Worm (Caenorhabditis elegans) whole organism, mixed stage, embryonic: Measurements from ENCODE around the gene srxa-8.

Source experiments
- M03D4.4 ChIP-seq: sonication (generic microtip); optimal IDR thresholded peaks from 2 replicates; lab custom pipeline; 2017; ENCODE audit warnings: mild to moderate bottlenecking, missing genetic modification characterization, missing compliant biosample characterization
- bed-3 ChIP-seq: fragments of 200-800 bp; sonication (Bioruptor generic); optimal IDR thresholded peaks from 3 replicates; lab custom pipeline; 2018; ENCODE audit warnings: mild to moderate bottlenecking, missing genetic modification characterization, moderate library complexity, missing compliant biosample characterization
- blmp-1 ChIP-seq: fragments of 150-350 bp; optimal IDR thresholded peaks from 2 replicates; lab custom pipeline; 2014; ENCODE audit warnings: missing biosample characterization, missing genetic modification characterization
- ceh-39 ChIP-seq: fragments of 150-350 bp; optimal IDR thresholded peaks from 2 replicates; lab custom pipeline; 2014; ENCODE audit warnings: missing biosample characterization, missing genetic modification characterization
- ceh-43 ChIP-seq: fragments of 200-800 bp; sonication (Bioruptor generic); optimal IDR thresholded peaks from 2 replicates; lab custom pipeline; 2018; ENCODE audit warnings: mild to moderate bottlenecking, missing genetic modification characterization, moderate library complexity, missing compliant biosample characterization
- ceh-83 ChIP-seq: fragments of 200-800 bp; sonication (Bioruptor generic); optimal IDR thresholded peaks from 2 replicates; lab custom pipeline; 2018; ENCODE audit warnings: mild to moderate bottlenecking, missing genetic modification characterization, missing compliant biosample characterization
- ces-1 ChIP-seq: fragments of 150-350 bp; optimal IDR thresholded peaks from 2 replicates; lab custom pipeline; 2014; ENCODE audit warnings: missing biosample characterization, missing genetic modification reagents, missing genetic modification characterization
- cnd-1 ChIP-seq: fragments of 200-800 bp; sonication (Bioruptor generic); optimal IDR thresholded peaks from 2 replicates; lab custom pipeline; 2018; ENCODE audit warnings: mild to moderate bottlenecking, missing genetic modification characterization, missing compliant biosample characterization
- drap-1 ChIP-seq: fragments of 200-800 bp; sonication (Bioruptor generic); optimal IDR thresholded peaks from 3 replicates; lab custom pipeline; 2018; ENCODE audit warnings: mild to moderate bottlenecking, missing genetic modification characterization, missing compliant biosample characterization
- elt-1 ChIP-seq: sonication (generic microtip); optimal IDR thresholded peaks from 2 replicates; lab custom pipeline; 2017; ENCODE audit warnings: missing genetic modification characterization, mild to moderate bottlenecking, missing compliant biosample characterization, antibody characterized with exemption, moderate library complexity, borderline replicate concordance; ENCODE audit not compliant: insufficient read depth
- elt-3 ChIP-seq: fragments of 150-350 bp; optimal IDR thresholded peaks from 2 replicates; lab custom pipeline; 2014; ENCODE audit warnings: missing biosample characterization, missing genetic modification characterization
- flh-1 ChIP-seq: fragments of 200-800 bp; sonication (Bioruptor generic); optimal IDR thresholded peaks from 2 replicates; lab custom pipeline; 2018; ENCODE audit warnings: mild to moderate bottlenecking, missing genetic modification characterization, moderate library complexity, missing compliant biosample characterization
- ham-2 ChIP-seq: fragments of 200-800 bp; sonication (Bioruptor generic); optimal IDR thresholded peaks from 2 replicates; lab custom pipeline; 2018; ENCODE audit warnings: mild to moderate bottlenecking, missing genetic modification characterization, missing compliant biosample characterization
- hlh-1 ChIP-seq: fragments of 150-350 bp; optimal IDR thresholded peaks from 2 replicates; lab custom pipeline; 2014; ENCODE audit warnings: missing biosample characterization, missing genetic modification reagents, missing genetic modification characterization
- lin-13 ChIP-seq: fragments of 150-350 bp; optimal IDR thresholded peaks from 2 replicates; lab custom pipeline; 2014; ENCODE audit warnings: missing biosample characterization, missing genetic modification characterization
- lin-32 ChIP-seq: fragments of 200-800 bp; sonication (Bioruptor generic); optimal IDR thresholded peaks from 2 replicates; lab custom pipeline; 2018; ENCODE audit warnings: mild to moderate bottlenecking, missing genetic modification characterization, missing compliant biosample characterization
- lsy-2 ChIP-seq: fragments of 150-350 bp; optimal IDR thresholded peaks from 2 replicates; lab custom pipeline; 2014; ENCODE audit warnings: missing biosample characterization, missing genetic modification characterization
- mab-5 ChIP-seq: fragments of 150-350 bp; optimal IDR thresholded peaks from 2 replicates; lab custom pipeline; 2014; ENCODE audit warnings: missing biosample characterization, missing genetic modification characterization
- mep-1 ChIP-seq: fragments of 150-350 bp; optimal IDR thresholded peaks from 2 replicates; lab custom pipeline; 2017; ENCODE audit warnings: missing biosample characterization, missing genetic modification reagents, missing genetic modification characterization, inconsistent platforms
- mls-2 ChIP-seq: sonication (generic microtip); optimal IDR thresholded peaks from 2 replicates; lab custom pipeline; 2016; ENCODE audit warnings: mild to moderate bottlenecking, missing genetic modification characterization, moderate library complexity, missing compliant biosample characterization
- nhr-12 ChIP-seq: fragments of 150-350 bp; optimal IDR thresholded peaks from 2 replicates; lab custom pipeline; 2014; ENCODE audit warnings: missing biosample characterization, missing genetic modification characterization
- nhr-2 ChIP-seq: fragments of 150-350 bp; optimal IDR thresholded peaks from 2 replicates; lab custom pipeline; 2014; ENCODE audit warnings: missing biosample characterization, missing genetic modification characterization
- nhr-237 ChIP-seq: fragments of 150-350 bp; optimal IDR thresholded peaks from 2 replicates; lab custom pipeline; 2014; ENCODE audit warnings: missing biosample characterization, missing genetic modification characterization
- nhr-28 ChIP-seq: fragments of 150-350 bp; optimal IDR thresholded peaks from 2 replicates; lab custom pipeline; 2014; ENCODE audit warnings: missing biosample characterization, missing genetic modification characterization
- nhr-76 ChIP-seq: sonication (generic microtip); optimal IDR thresholded peaks from 2 replicates; lab custom pipeline; 2017; ENCODE audit warnings: missing biosample characterization, missing genetic modification characterization
- pha-4 ChIP-seq: fragments of 150-350 bp; optimal IDR thresholded peaks from 2 replicates; lab custom pipeline; 2018; ENCODE audit warnings: missing biosample characterization, missing genetic modification reagents, missing genetic modification characterization
- sem-2 ChIP-seq: fragments of 200-800 bp; sonication (Bioruptor generic); optimal IDR thresholded peaks from 2 replicates; lab custom pipeline; 2018; ENCODE audit warnings: mild to moderate bottlenecking, missing genetic modification characterization, missing compliant biosample characterization
- sptf-1 ChIP-seq: sonication (generic microtip); optimal IDR thresholded peaks from 2 replicates; lab custom pipeline; 2017; ENCODE audit warnings: mild to moderate bottlenecking, missing genetic modification characterization, moderate library complexity, missing compliant biosample characterization
- tbx-8 ChIP-seq: fragments of 200-800 bp; sonication (Bioruptor generic); optimal IDR thresholded peaks from 2 replicates; lab custom pipeline; 2018; ENCODE audit warnings: mild to moderate bottlenecking, missing genetic modification characterization, moderate library complexity, missing compliant biosample characterization
- unc-120 ChIP-seq: sonication (generic microtip); optimal IDR thresholded peaks from 2 replicates; lab custom pipeline; 2017; ENCODE audit warnings: missing genetic modification characterization, missing compliant biosample characterization; ENCODE audit not compliant: poor library complexity, severe bottlenecking
- unc-39 ChIP-seq: fragments of 150-350 bp; optimal IDR thresholded peaks from 2 replicates; lab custom pipeline; 2014; ENCODE audit warnings: missing biosample characterization, missing genetic modification characterization
- unc-62 ChIP-seq: fragments of 150-350 bp; optimal IDR thresholded peaks from 2 replicates; lab custom pipeline; 2014; ENCODE audit warnings: missing biosample characterization, missing genetic modification reagents, missing genetic modification characterization
- zip-8 ChIP-seq: fragments of 150-350 bp; optimal IDR thresholded peaks from 2 replicates; lab custom pipeline; 2014; ENCODE audit warnings: missing biosample characterization, missing genetic modification characterization
- ztf-11 ChIP-seq: fragments of 150-350 bp; optimal IDR thresholded peaks from 2 replicates; lab custom pipeline; 2014; ENCODE audit warnings: missing biosample characterization, missing genetic modification characterization

The srxa-8 gene

ce11 chrX:13333835-13334234, 25.2 kb upstream of the srxa-8 start, which contains the start of gene F46G10.4:
F46G10.4 (plus strand) TSS chrX:13334046.
- TF ChIP-seq mab-5 (tag; lab: Kevin White, UChicago) (no peak), lin-32 (no peak), sem-2 (no peak), bed-3 (GFP tag; lab: Kevin White, UChicago) (no peak), ham-2 (GFP tag; lab: Kevin White, UChicago) (no peak), elt-3 (tag; lab: Kevin White, UChicago) (no peak), elt-1 (tag; lab: Kevin White, UChicago) (no peak), lin-13 (tag; lab: Kevin White, UChicago) (no peak)

ce11 chrX:13331386-13331785, 22.7 kb upstream of the srxa-8 start, which contains the start of gene sir-2.3:
sir-2.3 (plus strand) TSS chrX:13331686.
- TF ChIP-seq cnd-1 (tag; lab: Kevin White, UChicago) (no peak), zip-8 (no peak), blmp-1 (no peak), tbx-8 (GFP tag; lab: Kevin White, UChicago) (no peak), M03D4.4 (tag; lab: Kevin White, UChicago) (no peak), lsy-2 (tag; lab: Kevin White, UChicago) (no peak), lin-13 (tag; lab: Kevin White, UChicago) (no peak), unc-39 (no peak), sem-2 (no peak), nhr-12 (tag; lab: Kevin White, UChicago) (no peak), elt-1 (tag; lab: Kevin White, UChicago) (no peak), unc-62 (GFP tag; lab: Kevin White, UChicago) (no peak), drap-1 (GFP tag; lab: Kevin White, UChicago) (no peak), ceh-83 (GFP tag; lab: Kevin White, UChicago) (no peak), bed-3 (GFP tag; lab: Kevin White, UChicago) (no peak), nhr-2 (tag; lab: Kevin White, UChicago) (no peak), ceh-43 (GFP tag; lab: Kevin White, UChicago) (no peak), nhr-28 (tag; lab: Kevin White, UChicago) (no peak), sptf-1 (tag; lab: Kevin White, UChicago) (no peak), ces-1 (GFP tag; lab: Kevin White, UChicago) (no peak)
- TF ChIP-seq, all 35 proteins: peak for 0

ce11 chrX:13328868-13329267, 20.2 kb upstream of the srxa-8 start:
- TF ChIP-seq cnd-1 (tag; lab: Kevin White, UChicago), result no peak
- TF ChIP-seq ztf-11, result no peak
- TF ChIP-seq lin-13 (tag; lab: Kevin White, UChicago), result no peak
- TF ChIP-seq unc-39, result no peak
- peak; percentile 67 for TF ChIP-seq hlh-1 (tag; lab: Kevin White, UChicago)
- TF ChIP-seq lin-32, result no peak
- peak; percentile 99 for TF ChIP-seq unc-62 (GFP tag; lab: Kevin White, UChicago)
- no peak for TF ChIP-seq tbx-8 (GFP tag; lab: Kevin White, UChicago)
- no peak for TF ChIP-seq sem-2
- TF ChIP-seq nhr-237, result peak; percentile 20
- no peak for TF ChIP-seq zip-8
- TF ChIP-seq drap-1 (GFP tag; lab: Kevin White, UChicago), result no peak
- no peak for TF ChIP-seq nhr-76 (tag; lab: Kevin White, UChicago)
- no peak for TF ChIP-seq mls-2
- peak; percentile 89 for TF ChIP-seq mab-5 (tag; lab: Kevin White, UChicago)
- TF ChIP-seq blmp-1, result no peak
- TF ChIP-seq nhr-2 (tag; lab: Kevin White, UChicago), result no peak
- no peak for TF ChIP-seq M03D4.4 (tag; lab: Kevin White, UChicago)
- peak; percentile 48 for TF ChIP-seq mep-1 (tag; lab: Kevin White, UChicago)
- TF ChIP-seq bed-3 (GFP tag; lab: Kevin White, UChicago), result no peak
- TF ChIP-seq pha-4, result peak; percentile 21
- no peak for TF ChIP-seq lsy-2 (tag; lab: Kevin White, UChicago)
- TF ChIP-seq ces-1 (GFP tag; lab: Kevin White, UChicago), result peak; percentile 51
- no peak for TF ChIP-seq flh-1
- TF ChIP-seq unc-120 (tag; lab: Kevin White, UChicago), result peak; percentile 97

- TF ChIP-seq ceh-39 (tag; lab: Kevin White, UChicago), result no peak
- TF ChIP-seq unc-120 (tag; lab: Kevin White, UChicago), result no peak
- TF ChIP-seq M03D4.4 (tag; lab: Kevin White, UChicago), result no peak
- no peak for TF ChIP-seq ces-1 (GFP tag; lab: Kevin White, UChicago)
Measured at ce11 chrX:13328034-13328433, 19.4 kb upstream of the srxa-8 start, which contains the start of gene sir-2.2. sir-2.2 (plus strand) TSS chrX:13328067.
